Fruit fly (Drosophila melanogaster) whole organism, embryonic: Measurements from ENCODE around the gene eIF3h.

Source experiments
- CG10267 ChIP-seq: fragments of 200-800 bp; sonication (Bioruptor generic); optimal IDR thresholded peaks from 2 replicates; lab custom pipeline; 2018; ENCODE audit warnings: missing biosample characterization, mild to moderate bottlenecking, missing genetic modification characterization, moderate library complexity
- CG10979 ChIP-seq: fragments of 200-800 bp; sonication (Bioruptor generic); optimal IDR thresholded peaks from 2 replicates; lab custom pipeline; 2018; ENCODE audit warnings: missing biosample characterization, mild to moderate bottlenecking, missing genetic modification characterization, moderate library complexity
- CG13287 ChIP-seq: fragments of 200-800 bp; sonication (Bioruptor generic); IDR thresholded peaks from 2 replicates; pipeline ENCODE4 v1.3.6; 2022; ENCODE audit warnings: missing biosample characterization, missing genetic modification characterization; ENCODE audit not compliant: partially characterized antibody
- CG14965 ChIP-seq: fragments of 200-800 bp; sonication (Bioruptor generic); optimal IDR thresholded peaks from 2 replicates; lab custom pipeline; 2016; ENCODE audit warnings: missing biosample characterization, missing genetic modification characterization, borderline replicate concordance
- CG17186 ChIP-seq: fragments of 200-800 bp; sonication (Bioruptor generic); optimal IDR thresholded peaks from 3 replicates; lab custom pipeline; 2017; ENCODE audit warnings: missing biosample characterization, missing genetic modification reagents, missing genetic modification characterization
- CG17568 ChIP-seq: fragments of 200-800 bp; sonication (Bioruptor generic); optimal IDR thresholded peaks from 2 replicates; lab custom pipeline; 2018; ENCODE audit warnings: missing biosample characterization, mild to moderate bottlenecking, missing genetic modification characterization, moderate library complexity
- CG2120 ChIP-seq: fragments of 200-800 bp; sonication (Bioruptor generic); optimal IDR thresholded peaks from 3 replicates; lab custom pipeline; 2016; ENCODE audit warnings: missing biosample characterization, missing genetic modification characterization
- CG31441 ChIP-seq: fragments of 200-800 bp; sonication (Bioruptor generic); IDR thresholded peaks from 2 replicates; pipeline ENCODE4 v1.3.6; 2022; ENCODE audit warnings: missing biosample characterization, missing genetic modification characterization
- CG34224 ChIP-seq: fragments of 200-800 bp; sonication (Bioruptor generic); IDR thresholded peaks from 3 replicates; pipeline ENCODE4 v1.3.6; 2022; ENCODE audit warnings: missing biosample characterization, missing genetic modification characterization; ENCODE audit not compliant: partially characterized antibody
- CG34422 ChIP-seq: fragments of 200-800 bp; sonication (Bioruptor generic); IDR thresholded peaks from 3 replicates; pipeline ENCODE4 v1.3.6; 2022; ENCODE audit warnings: missing biosample characterization, missing genetic modification characterization
- CG42726 ChIP-seq: fragments of 200-800 bp; sonication (Bioruptor generic); IDR thresholded peaks from 2 replicates; pipeline ENCODE4 v1.3.6; 2022; ENCODE audit warnings: missing biosample characterization, missing genetic modification characterization; ENCODE audit not compliant: partially characterized antibody
- CG6791 ChIP-seq: fragments of 200-800 bp; sonication (Bioruptor generic); IDR thresholded peaks from 3 replicates; pipeline ENCODE4 v1.3.6; 2022; ENCODE audit warnings: missing biosample characterization, missing genetic modification characterization; ENCODE audit not compliant: partially characterized antibody
- CG6854 ChIP-seq: fragments of 200-800 bp; sonication (Bioruptor generic); optimal IDR thresholded peaks from 3 replicates; lab custom pipeline; 2017; ENCODE audit warnings: missing biosample characterization, mild to moderate bottlenecking, missing genetic modification characterization
- CG7271 ChIP-seq: fragments of 200-800 bp; sonication (Bioruptor generic); optimal IDR thresholded peaks from 2 replicates; lab custom pipeline; 2018; ENCODE audit warnings: missing biosample characterization, mild to moderate bottlenecking, missing genetic modification characterization, moderate library complexity
- CG7928 ChIP-seq: fragments of 200-800 bp; sonication (Bioruptor generic); optimal IDR thresholded peaks from 2 replicates; lab custom pipeline; 2017; ENCODE audit warnings: missing biosample characterization, mild to moderate bottlenecking, missing genetic modification characterization
- CG7987 ChIP-seq: fragments of 200-800 bp; sonication (Bioruptor generic); optimal IDR thresholded peaks from 2 replicates; lab custom pipeline; 2018; ENCODE audit warnings: missing biosample characterization, mild to moderate bottlenecking, missing genetic modification characterization, moderate library complexity
- CG8290 ChIP-seq, 3 experiments: fragments of 200-800 bp; sonication (Bioruptor generic); optimal IDR thresholded peaks; 2 replicates each; lab custom pipeline; 2016 to 2019; ENCODE audit warnings: missing biosample characterization in 3 of 3, missing genetic modification characterization in 3 of 3, mild to moderate bottlenecking in 2 of 3, moderate library complexity in 1 of 3
- CTCF ChIP-seq: fragments of 200-800 bp; sonication (Bioruptor generic); optimal IDR thresholded peaks from 2 replicates; lab custom pipeline; 2017; ENCODE audit warnings: missing biosample characterization, mild to moderate bottlenecking, missing genetic modification characterization, moderate library complexity
- Dp ChIP-seq: fragments of 200-800 bp; sonication (Bioruptor generic); optimal IDR thresholded peaks from 2 replicates; lab custom pipeline; 2018; ENCODE audit warnings: missing biosample characterization, mild to moderate bottlenecking, missing genetic modification characterization, moderate library complexity
- E2f2 ChIP-seq: fragments of 200-800 bp; sonication (Bioruptor generic); IDR thresholded peaks from 2 replicates; pipeline ENCODE4 v1.3.6; 2022; ENCODE audit warnings: missing biosample characterization, missing genetic modification characterization
- Ets97D ChIP-seq: fragments of 200-800 bp; sonication (Bioruptor generic); optimal IDR thresholded peaks from 3 replicates; lab custom pipeline; 2016; ENCODE audit warnings: missing biosample characterization, missing genetic modification characterization
- HLH4C ChIP-seq: fragments of 200-800 bp; sonication (Bioruptor generic); IDR thresholded peaks from 3 replicates; pipeline ENCODE4 v1.3.6; 2022; ENCODE audit warnings: missing biosample characterization, missing genetic modification characterization; ENCODE audit not compliant: partially characterized antibody
- MESR4 ChIP-seq: fragments of 200-800 bp; sonication (Bioruptor generic); optimal IDR thresholded peaks from 2 replicates; lab custom pipeline; 2018; ENCODE audit warnings: missing biosample characterization, mild to moderate bottlenecking, missing genetic modification characterization, moderate library complexity
- MTF-1 ChIP-seq: fragments of 200-800 bp; sonication (Bioruptor generic); optimal IDR thresholded peaks from 2 replicates; lab custom pipeline; 2018; ENCODE audit warnings: missing biosample characterization, mild to moderate bottlenecking, missing genetic modification characterization, borderline replicate concordance
- Med ChIP-seq: fragments of 200-800 bp; sonication (Bioruptor generic); peaks from one replicate; lab custom pipeline; 2016; ENCODE audit warnings: missing biosample characterization, missing genetic modification characterization, mild to moderate bottlenecking, inconsistent platforms, moderate library complexity
- Opbp ChIP-seq: fragments of 200-800 bp; sonication (Bioruptor generic); IDR thresholded peaks from 3 replicates; pipeline ENCODE4 v1.3.6; 2022; ENCODE audit warnings: missing biosample characterization, missing genetic modification characterization; ENCODE audit not compliant: partially characterized antibody
- Sry-δ ChIP-seq: fragments of 200-800 bp; sonication (Bioruptor generic); optimal IDR thresholded peaks from 2 replicates; lab custom pipeline; 2016; ENCODE audit warnings: missing biosample characterization, missing genetic modification characterization
- YL-1 ChIP-seq: fragments of 200-800 bp; sonication (Bioruptor generic); optimal IDR thresholded peaks from 3 replicates; lab custom pipeline; 2017; ENCODE audit warnings: missing biosample characterization, mild to moderate bottlenecking, missing genetic modification characterization
- amos ChIP-seq: fragments of 200-800 bp; sonication (Bioruptor generic); IDR thresholded peaks from 2 replicates; pipeline ENCODE4 v1.3.6; 2022; ENCODE audit warnings: missing biosample characterization, missing genetic modification characterization; ENCODE audit not compliant: partially characterized antibody
- dmrt99B ChIP-seq: fragments of 200-800 bp; sonication (Bioruptor generic); optimal IDR thresholded peaks from 2 replicates; lab custom pipeline; 2018; ENCODE audit warnings: missing biosample characterization, mild to moderate bottlenecking, missing genetic modification characterization, moderate library complexity
- emc ChIP-seq: fragments of 200-800 bp; sonication (Bioruptor generic); optimal IDR thresholded peaks from 2 replicates; lab custom pipeline; 2016; ENCODE audit warnings: missing biosample characterization, missing genetic modification characterization
- eve ChIP-seq, 2 experiments: fragments of >200 bp; optimal IDR thresholded peaks; 2 replicates each; lab custom pipeline; 2017; ENCODE audit warnings: missing biosample characterization in 2 of 2, missing genetic modification characterization in 2 of 2
- gfzf ChIP-seq: fragments of 200-800 bp; sonication (Bioruptor generic); optimal IDR thresholded peaks from 2 replicates; lab custom pipeline; 2016; ENCODE audit warnings: missing biosample characterization, mild to moderate bottlenecking, missing genetic modification characterization, moderate library complexity
- hbn ChIP-seq: fragments of 200-800 bp; sonication (Bioruptor generic); IDR thresholded peaks from 2 replicates; pipeline ENCODE4 v1.3.6; 2022; ENCODE audit warnings: missing biosample characterization, missing genetic modification characterization; ENCODE audit not compliant: partially characterized antibody
- knrl ChIP-seq: fragments of 200-800 bp; sonication (Bioruptor generic); IDR thresholded peaks from 3 replicates; pipeline ENCODE4 v1.3.6; 2022; ENCODE audit warnings: missing biosample characterization, missing genetic modification characterization; ENCODE audit not compliant: partially characterized antibody
- lab ChIP-seq: fragments of 200-800 bp; sonication (Bioruptor generic); optimal IDR thresholded peaks from 3 replicates; lab custom pipeline; 2017; ENCODE audit warnings: missing biosample characterization, missing genetic modification characterization, mild to moderate bottlenecking, moderate library complexity, missing genetic modification reagents
- nmo ChIP-seq: fragments of 200-800 bp; sonication (Bioruptor generic); optimal IDR thresholded peaks from 2 replicates; lab custom pipeline; 2018; ENCODE audit warnings: missing biosample characterization, mild to moderate bottlenecking, missing genetic modification characterization, moderate library complexity
- org-1 ChIP-seq: fragments of 200-800 bp; sonication (Bioruptor generic); optimal IDR thresholded peaks from 2 replicates; lab custom pipeline; 2017; ENCODE audit warnings: missing biosample characterization, missing genetic modification characterization
- pzg ChIP-seq: fragments of 200-800 bp; sonication (Bioruptor generic); optimal IDR thresholded peaks from 3 replicates; lab custom pipeline; 2018; ENCODE audit warnings: missing biosample characterization, mild to moderate bottlenecking, missing genetic modification characterization, moderate library complexity
- row ChIP-seq: fragments of 200-800 bp; sonication (Bioruptor generic); IDR thresholded peaks from 3 replicates; pipeline ENCODE4 v1.3.6; 2022; ENCODE audit warnings: missing biosample characterization, missing genetic modification characterization
- sc ChIP-seq, 3 experiments: fragments of >200 bp in 2 of 3; fragments of 200-800 bp in 1 of 3; sonication (Bioruptor generic) in 1 of 3; optimal IDR thresholded peaks; 2 replicates in 2 of 3; 3 replicates in 1 of 3; lab custom pipeline; 2017; ENCODE audit warnings: mild to moderate bottlenecking in 1 of 3, missing biosample characterization in 1 of 3, missing genetic modification characterization in 1 of 3, missing genetic modification reagents in 1 of 3
- sr ChIP-seq: fragments of 200-800 bp; sonication (Bioruptor generic); IDR thresholded peaks from 3 replicates; pipeline ENCODE4 v1.3.6; 2022; ENCODE audit warnings: missing biosample characterization, missing genetic modification characterization
- ssp ChIP-seq: fragments of 200-800 bp; sonication (Bioruptor generic); IDR thresholded peaks from 2 replicates; pipeline ENCODE4 v1.3.6; 2022; ENCODE audit warnings: missing biosample characterization, missing genetic modification characterization
- stwl ChIP-seq: fragments of 200-800 bp; sonication (Bioruptor generic); optimal IDR thresholded peaks from 3 replicates; lab custom pipeline; 2018; ENCODE audit warnings: missing biosample characterization, mild to moderate bottlenecking, missing genetic modification characterization, moderate library complexity
- trem ChIP-seq: fragments of 200-800 bp; optimal IDR thresholded peaks from 3 replicates; lab custom pipeline; 2019; ENCODE audit warnings: missing biosample characterization, mild to moderate bottlenecking, missing genetic modification characterization, moderate library complexity
- unc-4 ChIP-seq: fragments of 200-800 bp; sonication (Bioruptor generic); IDR thresholded peaks from 2 replicates; pipeline ENCODE4 v1.3.6; 2022; ENCODE audit warnings: missing biosample characterization, missing genetic modification characterization; ENCODE audit not compliant: partially characterized antibody
- vnd ChIP-seq: fragments of 200-800 bp; sonication (Bioruptor generic); IDR thresholded peaks from 3 replicates; pipeline ENCODE4 v1.3.6; 2022; ENCODE audit warnings: missing biosample characterization, missing genetic modification characterization; ENCODE audit not compliant: partially characterized antibody

Gene eIF3h

DNA sequence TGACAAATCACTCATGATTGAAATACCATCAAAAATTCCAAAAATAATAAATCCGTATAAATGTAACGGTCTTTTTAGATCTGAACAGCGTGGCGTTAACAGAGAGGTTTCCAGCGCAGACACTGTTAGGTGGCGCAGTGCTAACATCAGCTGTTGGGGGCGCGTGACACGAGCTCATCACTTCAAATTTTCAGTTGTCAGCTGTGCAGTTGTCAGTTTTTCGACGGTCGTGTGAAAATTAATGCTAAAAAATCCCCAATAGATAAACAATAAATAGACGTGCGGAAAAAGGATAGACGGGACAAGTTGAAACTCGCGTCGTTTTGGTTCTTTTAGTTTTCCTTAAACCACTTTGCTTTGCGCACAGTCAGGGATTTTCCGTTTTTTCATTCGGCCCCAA is 43.3 kb upstream of the eIF3h start, which contains the start of gene CG4230 (continued):
- TF ChIP-seq sc (optimal IDR thresholded peaks at IDR 0.05; lab: Kevin White, UChicago), result no peak
- TF ChIP-seq sc (GFP tag; optimal IDR thresholded peaks at IDR 0.05; lab: Kevin White, UChicago), result no peak
- peak; percentile 87 for TF ChIP-seq Opbp (GFP tag; lab: Robert Waterston, UW)
- TF ChIP-seq CTCF (GFP tag; lab: Kevin White, UChicago), result peak; percentile 54
- TF ChIP-seq CG14965 (GFP tag; lab: Kevin White, UChicago), result no peak
- peak; percentile 67 for TF ChIP-seq Med
- TF ChIP-seq CG7987 (GFP tag; lab: Kevin White, UChicago), result peak; percentile 17
- peak; percentile 92 for TF ChIP-seq amos (GFP tag; lab: Robert Waterston, UW)
- TF ChIP-seq pzg (GFP tag; lab: Kevin White, UChicago), result peak; percentile 71
- peak; percentile 91 for TF ChIP-seq hbn
- peak; percentile 88 for TF ChIP-seq CG6791 (GFP tag; lab: Robert Waterston, UW)
- TF ChIP-seq CG13287 (GFP tag; lab: Robert Waterston, UW), result peak; percentile 92
- TF ChIP-seq CG7271, result no peak
- peak; percentile 48; the same call in 1 of the 2 replicates for TF ChIP-seq CG42726
- TF ChIP-seq CG17568 (GFP tag; lab: Kevin White, UChicago), result peak; percentile 36
- TF ChIP-seq CG34224 (GFP tag; lab: Robert Waterston, UW), result peak; percentile 78
- peak; percentile 90 for TF ChIP-seq Sry-δ
- peak; percentile 22; the same call in 1 of the 3 replicates for TF ChIP-seq CG34422 (GFP tag; lab: Robert Waterston, UW)
- peak; percentile 39 for TF ChIP-seq gfzf
- TF ChIP-seq nmo (GFP tag; lab: Kevin White, UChicago), result peak; percentile 1
- TF ChIP-seq CG17186 (GFP tag; lab: Kevin White, UChicago), result peak; percentile 86
- TF ChIP-seq CG2120, result no peak
- TF ChIP-seq stwl (tag; lab: Kevin White, UChicago), result peak; percentile 30
- TF ChIP-seq knrl, result peak; percentile 76
- TF ChIP-seq Ets97D (GFP tag; lab: Kevin White, UChicago), result peak; percentile 6
- TF ChIP-seq CG8290 (GFP tag; optimal IDR thresholded peaks at IDR 0.05; lab: Kevin White, UChicago), result no peak
- TF ChIP-seq CG8290 (tag; optimal IDR thresholded peaks at IDR 0.05; lab: Kevin White, UChicago), result peak in 1 of 2 experiments; percentile 45
- TF ChIP-seq CG10979 (tag; lab: Kevin White, UChicago), result no peak
- TF ChIP-seq Dp (GFP tag; lab: Kevin White, UChicago), result peak; percentile 14
- peak; percentile 36; the same call in 1 of the 2 replicates for TF ChIP-seq E2f2 (GFP tag; lab: Robert Waterston, UW)
- TF ChIP-seq CG7928, result no peak
- no peak for TF ChIP-seq dmrt99B (tag; lab: Kevin White, UChicago)
- no peak for TF ChIP-seq sr
- TF ChIP-seq MTF-1, result no peak
- TF ChIP-seq CG31441 (GFP tag; lab: Robert Waterston, UW), result no peak
- no peak for TF ChIP-seq ssp (GFP tag; lab: Robert Waterston, UW)
- TF ChIP-seq CG10267 (tag; lab: Kevin White, UChicago), result peak; percentile 17
- peak; percentile 90 for TF ChIP-seq unc-4 (GFP tag; lab: Robert Waterston, UW)
- TF ChIP-seq row (GFP tag; lab: Robert Waterston, UW), result peak; percentile 23; the same call in 1 of the 3 replicates
- no peak for TF ChIP-seq emc (GFP tag; lab: Kevin White, UChicago)
- peak; percentile 69; the same call in 2 of the 3 replicates for TF ChIP-seq HLH4C (GFP tag; lab: Robert Waterston, UW)
- TF ChIP-seq MESR4, result peak; percentile 56
- TF ChIP-seq trem (tag; lab: Kevin White, UChicago), result peak; percentile 65
- TF ChIP-seq org-1, result no peak
- TF ChIP-seq CG6854 (GFP tag; lab: Kevin White, UChicago), result no peak
- TF ChIP-seq eve (GFP tag; optimal IDR thresholded peaks at IDR 0.05; lab: Kevin White, UChicago), result no peak
- peak; percentile 63; the same call in 2 of the 3 replicates for TF ChIP-seq vnd (GFP tag; lab: Robert Waterston, UW)
- peak; percentile 40 for TF ChIP-seq YL-1
- peak; percentile 24 for TF ChIP-seq lab (GFP tag; lab: Kevin White, UChicago)
